Worm (Caenorhabditis elegans) whole organism, L2 larva: Measurements from ENCODE around the gene C10C5.7.

Source experiments
- C34F6.9 ChIP-seq: fragments of 150-350 bp; optimal IDR thresholded peaks from 2 replicates; lab custom pipeline; 2014; ENCODE audit warnings: missing biosample characterization, missing genetic modification characterization
- F13H6.1 ChIP-seq: sonication (generic microtip); optimal IDR thresholded peaks from 2 replicates; lab custom pipeline; 2016; ENCODE audit warnings: missing genetic modification characterization, missing compliant biosample characterization
- R02D3.7 ChIP-seq: fragments of 150-350 bp; optimal IDR thresholded peaks from 2 replicates; lab custom pipeline; 2014; ENCODE audit warnings: missing biosample characterization, missing genetic modification characterization
- ZK546.5 ChIP-seq: sonication (generic microtip); optimal IDR thresholded peaks from 2 replicates; lab custom pipeline; 2017; ENCODE audit warnings: missing biosample characterization, missing genetic modification characterization
- alr-1 ChIP-seq: fragments of 150-350 bp; optimal IDR thresholded peaks from 2 replicates; lab custom pipeline; 2014; ENCODE audit warnings: missing biosample characterization, missing genetic modification characterization
- aly-2 ChIP-seq: fragments of 150-350 bp; optimal IDR thresholded peaks from 2 replicates; lab custom pipeline; 2014; ENCODE audit warnings: missing biosample characterization, missing genetic modification characterization
- ama-1 ChIP-seq: fragments of 150-350 bp; optimal IDR thresholded peaks from 2 replicates; lab custom pipeline; 2018; ENCODE audit warnings: inconsistent platforms
- blmp-1 ChIP-seq: sonication (generic microtip); optimal IDR thresholded peaks from 2 replicates; lab custom pipeline; 2017; ENCODE audit warnings: missing genetic modification characterization, mild to moderate bottlenecking, missing compliant biosample characterization, antibody characterized with exemption, moderate library complexity; ENCODE audit not compliant: insufficient read depth
- egl-27 ChIP-seq: sonication (generic microtip); optimal IDR thresholded peaks from 3 replicates; lab custom pipeline; 2017; ENCODE audit warnings: missing biosample characterization, missing genetic modification reagents, missing genetic modification characterization
- elt-1 ChIP-seq: fragments of 150-350 bp; optimal IDR thresholded peaks from 2 replicates; lab custom pipeline; 2014; ENCODE audit warnings: missing biosample characterization, missing genetic modification characterization
- elt-3 ChIP-seq: sonication (generic microtip); optimal IDR thresholded peaks from 2 replicates; lab custom pipeline; 2017; ENCODE audit warnings: missing biosample characterization, missing genetic modification characterization
- fos-1 ChIP-seq: fragments of 150-350 bp; optimal IDR thresholded peaks from 2 replicates; lab custom pipeline; 2014; ENCODE audit warnings: missing biosample characterization, missing genetic modification characterization
- gmeb-1 ChIP-seq: fragments of 150-350 bp; optimal IDR thresholded peaks from 2 replicates; lab custom pipeline; 2014; ENCODE audit warnings: missing biosample characterization, missing genetic modification characterization
- lin-11 ChIP-seq: fragments of 150-350 bp; sonication (generic microtip); optimal IDR thresholded peaks from 2 replicates; lab custom pipeline; 2014; ENCODE audit warnings: missing biosample characterization, missing genetic modification characterization, inconsistent platforms, mixed read lengths
- lin-39 ChIP-seq: fragments of 150-350 bp; optimal IDR thresholded peaks from 2 replicates; lab custom pipeline; 2014; ENCODE audit warnings: missing biosample characterization, missing genetic modification reagents, missing genetic modification characterization
- lsy-2 ChIP-seq, 2 experiments: fragments of 150-350 bp in 1 of 2; sonication (generic microtip) in 1 of 2; optimal IDR thresholded peaks; 2 replicates each; lab custom pipeline; 2014 to 2017; ENCODE audit warnings: missing biosample characterization in 2 of 2, missing genetic modification characterization in 2 of 2
- mab-5 ChIP-seq: fragments of 150-350 bp; optimal IDR thresholded peaks from 2 replicates; lab custom pipeline; 2014; ENCODE audit warnings: missing biosample characterization, missing genetic modification characterization
- mbf-1 ChIP-seq: sonication (generic microtip); optimal IDR thresholded peaks from 2 replicates; lab custom pipeline; 2017; ENCODE audit warnings: missing biosample characterization, missing genetic modification characterization
- mdl-1 ChIP-seq, 2 experiments: fragments of 150-350 bp in 1 of 2; sonication (generic microtip) in 1 of 2; optimal IDR thresholded peaks; 2 replicates each; lab custom pipeline; 2017; ENCODE audit warnings: missing biosample characterization in 2 of 2, missing genetic modification characterization in 2 of 2
- nhr-10 ChIP-seq: sonication (generic microtip); optimal IDR thresholded peaks from 2 replicates; lab custom pipeline; 2017; ENCODE audit warnings: missing biosample characterization, missing genetic modification characterization
- nhr-11 ChIP-seq: fragments of 150-350 bp; optimal IDR thresholded peaks from 2 replicates; lab custom pipeline; 2014; ENCODE audit warnings: missing biosample characterization, missing genetic modification characterization
- nhr-12 ChIP-seq: fragments of 150-350 bp; optimal IDR thresholded peaks from 2 replicates; lab custom pipeline; 2014; ENCODE audit warnings: missing biosample characterization, missing genetic modification characterization
- nhr-23 ChIP-seq: fragments of 150-350 bp; optimal IDR thresholded peaks from 2 replicates; lab custom pipeline; 2014; ENCODE audit warnings: missing biosample characterization, missing genetic modification reagents, missing genetic modification characterization
- nhr-237 ChIP-seq: fragments of 150-350 bp; optimal IDR thresholded peaks from 2 replicates; lab custom pipeline; 2014; ENCODE audit warnings: missing biosample characterization, missing genetic modification characterization
- nhr-25 ChIP-seq: fragments of 150-350 bp; sonication (generic microtip); optimal IDR thresholded peaks from 3 replicates; lab custom pipeline; 2014; ENCODE audit warnings: missing biosample characterization, missing genetic modification characterization
- nhr-77 ChIP-seq: fragments of 150-350 bp; optimal IDR thresholded peaks from 2 replicates; lab custom pipeline; 2014; ENCODE audit warnings: missing biosample characterization, missing genetic modification characterization
- peb-1 ChIP-seq: fragments of 150-350 bp; optimal IDR thresholded peaks from 2 replicates; lab custom pipeline; 2014; ENCODE audit warnings: missing biosample characterization, missing genetic modification characterization
- sem-4 ChIP-seq: fragments of 150-350 bp; optimal IDR thresholded peaks from 2 replicates; lab custom pipeline; 2014; ENCODE audit warnings: missing biosample characterization, missing genetic modification reagents, missing genetic modification characterization
- skn-1 ChIP-seq: sonication (generic microtip); optimal IDR thresholded peaks from 2 replicates; lab custom pipeline; 2017; ENCODE audit warnings: missing biosample characterization, missing genetic modification characterization
- sma-9 ChIP-seq, 2 experiments: fragments of 150-350 bp in 1 of 2; sonication (generic microtip) in 1 of 2; optimal IDR thresholded peaks; 2 replicates each; lab custom pipeline; 2014 to 2016; ENCODE audit warnings: missing genetic modification characterization in 2 of 2, mild to moderate bottlenecking in 1 of 2, missing biosample characterization in 1 of 2, missing compliant biosample characterization in 1 of 2, missing genetic modification reagents in 1 of 2, moderate library complexity in 1 of 2
- unc-39 ChIP-seq: fragments of 150-350 bp; optimal IDR thresholded peaks from 2 replicates; lab custom pipeline; 2014; ENCODE audit warnings: missing biosample characterization, missing genetic modification characterization
- zag-1 ChIP-seq: fragments of 150-350 bp; optimal IDR thresholded peaks from 2 replicates; lab custom pipeline; 2014; ENCODE audit warnings: missing biosample characterization, missing genetic modification characterization
- ztf-1 ChIP-seq: fragments of 200-800 bp; sonication (Bioruptor generic); conservative IDR thresholded peaks from 2 replicates; pipeline ENCODE4 v1.3.6; 2022; ENCODE audit warnings: missing genetic modification characterization, missing compliant biosample characterization
- ztf-11 ChIP-seq: sonication (generic microtip); optimal IDR thresholded peaks from 2 replicates; lab custom pipeline; 2017; ENCODE audit warnings: missing biosample characterization, missing genetic modification characterization
- ztf-4 ChIP-seq: fragments of 150-350 bp; optimal IDR thresholded peaks from 2 replicates; lab custom pipeline; 2014; ENCODE audit warnings: missing biosample characterization, missing genetic modification characterization

Gene C10C5.7

ce11 chrIV:9396118-9396517 lies 11.2 kb downstream of the C10C5.7 start, which contains the start of gene col-121:
TSS of gene col-121 (minus strand) at chrIV:9396218.
- TF ChIP-seq mab-5 (tag; lab: Kevin White, UChicago) (no peak), elt-3 (tag; lab: Kevin White, UChicago) (no peak), lin-11 (tag; lab: Kevin White, UChicago) (no peak), ZK546.5 (no peak), sem-4 (tag; lab: Kevin White, UChicago) (no peak), F13H6.1 (tag; lab: Kevin White, UChicago) (no peak), ama-1 (lab: Kevin White, UChicago) (no peak), ztf-4 (tag; lab: Kevin White, UChicago) (no peak), skn-1 (no peak), nhr-237 (tag; lab: Kevin White, UChicago) (no peak), elt-1 (tag; lab: Kevin White, UChicago) (no peak), nhr-77 (tag; lab: Kevin White, UChicago) (no peak), zag-1 (tag; lab: Kevin White, UChicago) (no peak), ztf-11 (tag; lab: Kevin White, UChicago) (no peak), peb-1 (no peak)

- TF ChIP-seq ZK546.5 (no peak), lsy-2 (tag; optimal IDR thresholded peaks at IDR 0.05; lab: Kevin White, UChicago) (no peak), nhr-237 (tag; lab: Kevin White, UChicago) (no peak), R02D3.7 (tag; lab: Kevin White, UChicago) (no peak), blmp-1 (tag; lab: Kevin White, UChicago) (no peak), mdl-1 (tag; optimal IDR thresholded peaks at IDR 0.05; lab: Kevin White, UChicago) (no peak), nhr-25 (tag; lab: Kevin White, UChicago) (no peak), egl-27 (tag; lab: Kevin White, UChicago) (no peak), elt-1 (tag; lab: Kevin White, UChicago) (no peak), ztf-4 (tag; lab: Kevin White, UChicago) (no peak)
Measured at ce11 chrIV:9397278-9397677, 12.4 kb downstream of the C10C5.7 start, which contains the start of gene F56D5.3. TSS of gene F56D5.3 (plus strand) at chrIV:9397578.

ce11 chrIV:9398512-9398911 lies 13.6 kb downstream of the C10C5.7 start, which contains the start of gene F56D5.2:
TSS of gene F56D5.2 (minus strand) at chrIV:9398612.
- TF ChIP-seq nhr-10 (tag; lab: Kevin White, UChicago) (no peak), blmp-1 (tag; lab: Kevin White, UChicago) (no peak), ztf-1 (no peak), sem-4 (tag; lab: Kevin White, UChicago) (no peak), mbf-1 (no peak), lin-11 (tag; lab: Kevin White, UChicago) (no peak), C34F6.9 (tag; lab: Kevin White, UChicago) (no peak), lsy-2 (tag; optimal IDR thresholded peaks at IDR 0.05; lab: Kevin White, UChicago) (no peak), peb-1 (no peak), nhr-12 (tag; lab: Kevin White, UChicago) (no peak), unc-39 (tag; lab: Kevin White, UChicago) (no peak), lin-39 (tag; lab: Kevin White, UChicago) (no peak), aly-2 (tag; lab: Kevin White, UChicago) (no peak), nhr-23 (no peak), nhr-11 (tag; lab: Kevin White, UChicago) (no peak), ZK546.5 (no peak), fos-1 (tag; lab: Kevin White, UChicago) (no peak), alr-1 (tag; lab: Kevin White, UChicago) (no peak), nhr-237 (tag; lab: Kevin White, UChicago) (no peak)

- TF ChIP-seq gmeb-1 = peak; percentile 9
- TF ChIP-seq sma-9 (GFP tag; optimal IDR thresholded peaks at IDR 0.05; lab: Kevin White, UChicago) = peak; percentile 34
- TF ChIP-seq sma-9 (tag; optimal IDR thresholded peaks at IDR 0.05; lab: Kevin White, UChicago) = no peak
- no peak for TF ChIP-seq nhr-11 (tag; lab: Kevin White, UChicago)
- peak; percentile 73 for TF ChIP-seq fos-1 (tag; lab: Kevin White, UChicago)
Measured at ce11 chrIV:9401715-9402114, 16.8 kb downstream of the C10C5.7 start, which contains the start of gene F56D5.6. TSS of gene F56D5.6 (plus strand) at chrIV:9401922.
